Fruit fly (Drosophila melanogaster): ENCODE data around the gene CG33189.

The CG33189 gene

DNA sequence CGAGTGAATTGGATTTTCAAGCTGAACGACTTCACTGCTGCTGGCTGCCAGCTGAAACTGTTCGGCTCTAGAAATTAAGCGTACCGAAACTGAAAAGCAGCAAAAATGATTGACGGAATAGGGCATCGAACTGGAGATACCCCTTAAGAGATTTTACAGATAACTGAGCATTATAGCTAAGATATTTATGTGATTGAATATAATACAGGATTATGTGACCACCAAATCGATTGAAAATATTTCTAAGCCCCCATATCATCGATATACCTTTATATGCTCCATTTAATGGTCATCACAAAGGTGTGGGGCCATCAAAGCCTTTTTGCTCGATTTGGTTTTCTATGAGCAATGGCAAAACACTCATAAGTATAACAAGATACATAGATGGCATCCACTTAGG is 4.2 kb upstream of the CG33189 start (continued):
- TF ChIP-seq inv (GFP tag; IDR thresholded peaks at IDR 0.05; ENCODE audit: partially characterized antibody) (no peak), CG11696 (GFP tag; IDR thresholded peaks at IDR 0.05) (0 out of 2 replicates have a peak, but pooled peaks have one; percentile 9), Hr51 (GFP tag; optimal IDR thresholded peaks at IDR 0.05) (no peak), ham (GFP tag; IDR thresholded peaks at IDR 0.05) (no peak), otp (GFP tag; IDR thresholded peaks at IDR 0.05) (peak; percentile 36; the same call in 1 of the 3 replicates), CG1647 (GFP tag; optimal IDR thresholded peaks at IDR 0.05) (no peak), Aef1 (GFP tag; IDR thresholded peaks at IDR 0.05) (no peak), Antp (GFP tag; optimal IDR thresholded peaks at IDR 0.05) (peak; percentile 30), CG13894 (tag; optimal IDR thresholded peaks at IDR 0.05) (no peak), ttk (GFP tag; IDR thresholded peaks at IDR 0.05) (peak; percentile 27; the same call in 1 of the 2 replicates), nom (GFP tag; optimal IDR thresholded peaks at IDR 0.05) (no peak), CG10654 (GFP tag; optimal IDR thresholded peaks at IDR 0.05) (no peak), zfh2 (GFP tag; optimal IDR thresholded peaks at IDR 0.05) (peak; percentile 50), amos (GFP tag; IDR thresholded peaks at IDR 0.05; ENCODE audit: partially characterized antibody) (no peak), rib (GFP tag; IDR thresholded peaks at IDR 0.05) (no peak), ssp (GFP tag; IDR thresholded peaks at IDR 0.05) (no peak), ab (GFP tag; optimal IDR thresholded peaks at IDR 0.05) (no peak), CG3995 (GFP tag; optimal IDR thresholded peaks at IDR 0.05) (no peak), CG14965 (GFP tag; optimal IDR thresholded peaks at IDR 0.05; ENCODE audit: borderline replicate concordance) (no peak), corto (GFP tag; optimal IDR thresholded peaks at IDR 0.05) (no peak), NfI (GFP tag; optimal IDR thresholded peaks at IDR 0.05) (peak; percentile 22), CG14441 (GFP tag; IDR thresholded peaks at IDR 0.05) (peak; percentile 68), pho (GFP tag; optimal IDR thresholded peaks at IDR 0.05) (peak; percentile 39), tap (tag; optimal IDR thresholded peaks at IDR 0.05) (no peak), Oli (tag; optimal IDR thresholded peaks at IDR 0.05) (peak; percentile 59), CG9932 (GFP tag; IDR thresholded peaks at IDR 0.05) (peak; percentile 69), CG13424 (tag; optimal IDR thresholded peaks at IDR 0.05) (peak; percentile 58), ken (GFP tag; IDR thresholded peaks at IDR 0.05) (peak; percentile 27; the same call in 1 of the 3 replicates), MESR4 (GFP tag; optimal IDR thresholded peaks at IDR 0.05) (no peak), H15 (GFP tag; IDR thresholded peaks at IDR 0.05) (peak; percentile 54; the same call in 1 of the 3 replicates), chn (GFP tag; optimal IDR thresholded peaks at IDR 0.05) (peak; percentile 23), bab2 (GFP tag; optimal IDR thresholded peaks at IDR 0.05) (no peak), CG10366 (GFP tag; IDR thresholded peaks at IDR 0.05) (peak; percentile 24; the same call in 1 of the 2 replicates), CG17359 (tag; optimal IDR thresholded peaks at IDR 0.05) (no peak)

DNA sequence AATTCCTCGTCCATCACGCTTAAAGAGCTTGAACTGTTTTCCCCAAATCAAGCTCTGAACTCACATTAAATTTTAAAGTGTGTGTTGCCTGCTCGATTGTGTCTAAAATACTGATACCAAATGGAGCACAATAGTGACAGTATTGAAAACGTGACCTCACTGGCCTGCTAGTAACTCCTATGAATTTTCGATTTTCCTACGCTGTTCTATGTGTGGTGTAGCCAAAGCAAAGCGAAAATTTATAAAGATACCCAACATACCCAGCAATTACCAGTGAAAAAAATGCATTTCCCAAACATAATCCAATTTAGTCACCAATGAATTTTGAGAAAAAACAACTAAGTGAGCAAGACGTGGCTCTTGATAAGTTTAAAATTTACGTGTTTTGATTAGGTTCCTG is 766 bp downstream of the CG33189 start, which contains the start of gene CG33191:
Gene CG33191, minus strand, starts transcription at position 101 of the 400 bp plus-strand sequence.
- TF ChIP-seq CG8089 (GFP tag; optimal IDR thresholded peaks at IDR 0.05) (no peak), odd (GFP tag; optimal IDR thresholded peaks at IDR 0.05) (no peak), Hr78 (GFP tag; optimal IDR thresholded peaks at IDR 0.05) (no peak), CG31365 (tag; optimal IDR thresholded peaks at IDR 0.05) (no peak), Pdp1 (GFP tag; optimal IDR thresholded peaks at IDR 0.05) (no peak), HHEX (GFP tag; optimal IDR thresholded peaks at IDR 0.05) (no peak), H2.0 (GFP tag; IDR thresholded peaks at IDR 0.05) (no peak), CG11723 (GFP tag; optimal IDR thresholded peaks at IDR 0.05) (no peak), peb (GFP tag; IDR thresholded peaks at IDR 0.05) (no peak), Ptx1 (GFP tag; IDR thresholded peaks at IDR 0.05) (no peak), CG10431 (GFP tag; optimal IDR thresholded peaks at IDR 0.05) (no peak)

All from whole organism, embryonic.